Fruit fly (Drosophila melanogaster) whole organism, adult: ENCODE results near the gene Pyroxd1.

ENCODE experiments used
- CG11617 ChIP-seq: fragments of 200-800 bp; sonication (Bioruptor generic); optimal IDR thresholded peaks from 2 replicates; lab custom pipeline; 2017; ENCODE audit warnings: mild to moderate bottlenecking, missing biosample characterization, missing genetic modification reagents, missing genetic modification characterization
- CG12768 ChIP-seq: fragments of 200-800 bp; sonication (Bioruptor generic); optimal IDR thresholded peaks from 2 replicates; lab custom pipeline; 2017; ENCODE audit warnings: missing biosample characterization, missing genetic modification characterization, mild to moderate bottlenecking, moderate library complexity, missing genetic modification reagents
- CG14711 ChIP-seq: fragments of 200-800 bp; sonication (Bioruptor generic); optimal IDR thresholded peaks from 2 replicates; lab custom pipeline; 2018; ENCODE audit warnings: missing biosample characterization, mild to moderate bottlenecking, missing genetic modification characterization, moderate library complexity
- CG1620 ChIP-seq: fragments of 200-800 bp; sonication (Bioruptor generic); optimal IDR thresholded peaks from 2 replicates; lab custom pipeline; 2016; ENCODE audit warnings: missing biosample characterization, missing genetic modification characterization
- CG33017 ChIP-seq: fragments of 200-800 bp; sonication (Bioruptor generic); optimal IDR thresholded peaks from 2 replicates; lab custom pipeline; 2018; ENCODE audit warnings: missing biosample characterization, mild to moderate bottlenecking, missing genetic modification characterization, moderate library complexity
- CG5204 ChIP-seq: fragments of 200-800 bp; sonication (Bioruptor generic); optimal IDR thresholded peaks from 2 replicates; lab custom pipeline; 2016; ENCODE audit warnings: missing biosample characterization, missing genetic modification characterization
- CG7045 ChIP-seq: fragments of 200-800 bp; sonication (Bioruptor generic); optimal IDR thresholded peaks from 2 replicates; lab custom pipeline; 2017; ENCODE audit warnings: missing biosample characterization, mild to moderate bottlenecking, missing genetic modification characterization
- CG7101 ChIP-seq: fragments of 200-800 bp; sonication (Bioruptor generic); optimal IDR thresholded peaks from 2 replicates; lab custom pipeline; 2018; ENCODE audit warnings: missing biosample characterization, mild to moderate bottlenecking, missing genetic modification characterization, moderate library complexity
- Clk ChIP-seq: fragments of 200-800 bp; sonication (Bioruptor generic); optimal IDR thresholded peaks from 2 replicates; lab custom pipeline; 2017; ENCODE audit warnings: missing biosample characterization, missing genetic modification characterization
- Crg-1 ChIP-seq: fragments of 200-800 bp; sonication (Bioruptor generic); optimal IDR thresholded peaks from 2 replicates; lab custom pipeline; 2016; ENCODE audit warnings: missing biosample characterization, missing genetic modification characterization
- Hr96 ChIP-seq: fragments of 200-800 bp; sonication (Bioruptor generic); optimal IDR thresholded peaks from 2 replicates; lab custom pipeline; 2016; ENCODE audit warnings: missing biosample characterization, missing genetic modification characterization
- Mnt ChIP-seq: fragments of 200-800 bp; sonication (Bioruptor generic); optimal IDR thresholded peaks from 2 replicates; lab custom pipeline; 2016; ENCODE audit warnings: missing biosample characterization, mild to moderate bottlenecking, missing genetic modification characterization
- bab1 ChIP-seq: fragments of 200-800 bp; sonication (Bioruptor generic); optimal IDR thresholded peaks from 3 replicates; lab custom pipeline; 2019; ENCODE audit warnings: missing biosample characterization, mild to moderate bottlenecking, missing genetic modification characterization, moderate library complexity
- cic ChIP-seq: fragments of 200-800 bp; sonication (Bioruptor generic); optimal IDR thresholded peaks from 2 replicates; lab custom pipeline; 2017; ENCODE audit warnings: missing biosample characterization, mild to moderate bottlenecking, missing genetic modification characterization, moderate library complexity
- cnc ChIP-seq, 2 experiments: fragments of >200 bp; optimal IDR thresholded peaks; 2 replicates each; lab custom pipeline; 2017
- kay ChIP-seq: fragments of 200-800 bp; sonication (Bioruptor generic); peaks from one replicate; lab custom pipeline; 2016; ENCODE audit warnings: missing biosample characterization, missing genetic modification characterization, borderline replicate concordance
- ovo ChIP-seq: fragments of 200-800 bp; sonication (Bioruptor generic); optimal IDR thresholded peaks from 2 replicates; lab custom pipeline; 2016; ENCODE audit warnings: missing biosample characterization, missing genetic modification characterization
- pad ChIP-seq: fragments of 200-800 bp; sonication (Bioruptor generic); optimal IDR thresholded peaks from 3 replicates; lab custom pipeline; 2017; ENCODE audit warnings: missing biosample characterization, missing genetic modification characterization, mild to moderate bottlenecking, moderate library complexity, missing genetic modification reagents
- tj ChIP-seq: fragments of 200-800 bp; sonication (Bioruptor generic); optimal IDR thresholded peaks from 3 replicates; lab custom pipeline; 2017; ENCODE audit warnings: missing biosample characterization, mild to moderate bottlenecking, missing genetic modification characterization, moderate library complexity
- toe ChIP-seq: fragments of 200-800 bp; sonication (Bioruptor generic); optimal IDR thresholded peaks from 2 replicates; lab custom pipeline; 2016; ENCODE audit warnings: missing biosample characterization, missing genetic modification characterization

Gene Pyroxd1

DNA sequence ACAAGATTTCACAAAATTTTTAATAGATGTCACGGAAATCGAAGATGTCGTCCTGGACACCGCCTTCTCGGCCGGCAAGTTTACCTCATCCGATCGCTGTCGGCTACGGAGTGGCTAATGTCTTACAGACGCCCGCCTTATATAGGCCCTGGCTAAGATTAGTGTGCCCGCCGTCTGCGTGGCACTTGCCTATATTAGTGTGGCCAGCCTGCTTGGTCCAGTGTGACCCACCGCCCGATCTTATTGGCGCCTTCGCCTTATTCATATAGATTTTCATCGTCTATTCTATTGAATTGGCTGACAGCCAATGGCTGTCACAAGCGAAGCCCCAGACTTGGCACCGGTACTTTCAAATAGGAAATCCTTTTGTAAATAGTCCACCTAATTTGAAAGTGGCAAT lies 24.6 kb downstream of the Pyroxd1 start:
- TF ChIP-seq CG7101 (tag; lab: Kevin White, UChicago) = no peak
- no peak for TF ChIP-seq Mnt (GFP tag; lab: Kevin White, UChicago)
- no peak for TF ChIP-seq CG11617 (GFP tag; lab: Kevin White, UChicago)
- TF ChIP-seq ovo = no peak
- no peak for TF ChIP-seq kay
- TF ChIP-seq pad (GFP tag; lab: Kevin White, UChicago) = no peak
- TF ChIP-seq cic (GFP tag; lab: Kevin White, UChicago) = no peak
- no peak for TF ChIP-seq tj (GFP tag; lab: Kevin White, UChicago)
- no peak for TF ChIP-seq bab1
- TF ChIP-seq CG12768 (GFP tag; lab: Kevin White, UChicago) = no peak
- TF ChIP-seq Crg-1 (GFP tag; lab: Kevin White, UChicago) = no peak

DNA sequence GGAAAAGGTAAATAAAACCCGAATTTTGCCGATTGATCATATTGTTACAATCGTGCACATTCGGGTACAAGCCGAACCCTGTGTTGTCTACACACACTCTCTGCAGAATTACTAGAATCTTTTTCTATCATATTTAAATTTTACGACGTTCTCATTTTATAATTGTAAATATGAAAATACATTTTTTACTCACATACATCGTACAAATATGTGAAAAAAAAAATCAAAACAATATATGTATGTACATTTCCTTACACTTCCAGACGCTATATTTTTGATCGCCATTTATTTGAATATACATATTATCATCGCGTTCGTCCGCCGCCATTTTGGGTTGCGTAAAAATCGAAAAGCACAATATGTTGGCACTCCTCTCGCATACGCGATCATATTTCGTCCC lies 26.5 kb downstream of the Pyroxd1 start:
- no peak for TF ChIP-seq cic (GFP tag; lab: Kevin White, UChicago)
- TF ChIP-seq kay = peak; percentile 25

DNA sequence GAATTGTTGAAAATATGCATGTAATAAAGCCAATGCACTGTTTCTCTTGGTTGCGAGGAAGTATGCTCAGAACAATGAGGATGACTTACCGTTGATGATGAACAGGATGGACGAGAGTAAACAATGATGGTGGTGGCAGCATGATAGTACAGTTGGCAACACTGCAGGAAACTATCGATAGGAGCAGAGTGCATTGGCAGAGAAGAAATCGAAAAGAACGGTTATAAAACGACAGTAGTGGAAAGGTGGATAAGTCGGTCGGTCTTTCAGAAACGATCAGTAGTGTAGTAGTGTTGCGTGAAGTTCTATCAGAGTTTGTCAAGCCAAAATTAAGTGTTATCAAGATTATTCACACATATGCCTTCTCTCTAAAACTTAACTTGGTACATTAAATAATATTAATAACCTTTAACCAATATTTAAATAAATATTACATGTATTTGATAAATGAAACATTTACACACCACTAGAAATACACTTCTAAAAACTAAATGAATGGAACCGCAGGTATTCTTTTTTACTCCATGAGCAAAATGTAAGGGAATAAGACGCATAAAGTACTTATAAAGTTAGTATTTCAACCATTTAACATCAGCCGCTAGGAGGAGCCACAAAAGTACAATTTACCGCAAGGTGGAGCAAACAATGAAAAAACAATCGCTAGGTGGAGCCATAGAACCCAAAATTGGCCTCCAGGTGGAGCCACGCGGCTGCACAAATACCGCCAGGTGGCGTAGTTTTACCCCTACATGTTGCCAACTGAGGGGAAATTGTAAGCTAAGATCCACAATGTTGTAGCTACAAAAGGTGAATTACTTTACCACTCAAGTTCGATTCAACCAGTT lies 29.4 kb downstream of the Pyroxd1 start:
- TF ChIP-seq CG5204 = peak; percentile 68
- TF ChIP-seq CG11617 (GFP tag; lab: Kevin White, UChicago) = peak; percentile 50
- TF ChIP-seq kay = no peak
- TF ChIP-seq pad (GFP tag; lab: Kevin White, UChicago) = peak; percentile 100
- TF ChIP-seq Crg-1 (GFP tag; lab: Kevin White, UChicago) = peak; percentile 74
- peak; percentile 40 for TF ChIP-seq CG14711 (tag; lab: Kevin White, UChicago)
- TF ChIP-seq cic (GFP tag; lab: Kevin White, UChicago) = no peak
- peak; percentile 67 for TF ChIP-seq bab1
- TF ChIP-seq CG33017 (tag; lab: Kevin White, UChicago) = peak; percentile 35
- peak; percentile 25 for TF ChIP-seq tj (GFP tag; lab: Kevin White, UChicago)
- no peak for TF ChIP-seq cnc (optimal IDR thresholded peaks at IDR 0.05; lab: Kevin White, UChicago)
- peak; percentile 69 for TF ChIP-seq CG7045
- TF ChIP-seq Mnt (GFP tag; lab: Kevin White, UChicago) = peak; percentile 68
- TF ChIP-seq CG1620 (GFP tag; lab: Kevin White, UChicago) = peak; percentile 89
- TF ChIP-seq Clk (GFP tag; lab: Kevin White, UChicago) = no peak
- TF ChIP-seq CG12768 (GFP tag; lab: Kevin White, UChicago) = no peak
- peak; percentile 69 for TF ChIP-seq CG7101 (tag; lab: Kevin White, UChicago)
- peak; percentile 60 for TF ChIP-seq ovo
- peak; percentile 80 for TF ChIP-seq toe (GFP tag; lab: Kevin White, UChicago)
- peak; percentile 82 for TF ChIP-seq Hr96 (GFP tag; lab: Kevin White, UChicago)

DNA sequence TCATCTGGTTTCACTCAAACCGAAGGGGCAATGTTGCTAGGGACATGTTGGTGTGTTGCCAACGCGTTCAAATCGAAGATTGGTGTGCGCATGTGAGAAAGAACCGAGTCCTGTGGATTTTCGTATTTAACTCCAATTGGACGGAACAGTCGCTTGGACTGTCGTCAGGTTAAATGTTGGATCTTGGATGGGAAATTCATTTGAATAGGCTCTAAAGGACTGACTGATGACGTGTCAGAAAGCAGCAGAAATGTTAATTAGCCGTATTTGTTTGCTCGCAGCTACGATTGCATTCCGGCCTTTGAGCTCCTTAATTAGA lies 30.0 kb downstream of the Pyroxd1 start:
- TF ChIP-seq Mnt (GFP tag; lab: Kevin White, UChicago) = no peak
- TF ChIP-seq CG5204 = no peak
- TF ChIP-seq cnc (optimal IDR thresholded peaks at IDR 0.05; lab: Kevin White, UChicago) = no peak
- TF ChIP-seq CG7045 = no peak
- no peak for TF ChIP-seq CG33017 (tag; lab: Kevin White, UChicago)
- TF ChIP-seq Crg-1 (GFP tag; lab: Kevin White, UChicago) = no peak
- no peak for TF ChIP-seq bab1
- TF ChIP-seq CG12768 (GFP tag; lab: Kevin White, UChicago) = no peak
- TF ChIP-seq Clk (GFP tag; lab: Kevin White, UChicago) = no peak
- no peak for TF ChIP-seq CG7101 (tag; lab: Kevin White, UChicago)

DNA sequence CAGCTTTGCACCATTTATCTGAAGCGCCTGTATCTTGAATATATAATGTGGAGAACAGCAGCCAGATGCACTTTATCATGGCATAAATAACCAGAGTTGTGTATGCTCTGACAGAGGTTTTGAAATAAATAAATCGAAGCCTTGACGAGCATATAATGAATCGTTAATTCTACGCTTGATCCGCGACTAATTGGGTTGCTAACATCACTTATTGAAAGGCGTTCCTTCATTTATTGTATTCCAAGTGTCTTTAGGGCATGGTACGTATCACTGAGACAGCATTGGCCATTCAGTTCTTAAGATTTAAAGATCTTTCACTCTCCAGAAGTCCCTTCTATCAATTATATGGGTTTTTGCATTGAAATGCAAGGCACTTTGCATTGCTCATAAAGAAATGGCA lies 43.6 kb downstream of the Pyroxd1 start, which contains the start of gene CG10651:
Gene CG10651 (minus strand): TSS at position 101 of the 400 bp plus-strand sequence.
- TF ChIP-seq ovo = no peak
